Worm (Caenorhabditis elegans) whole organism, mixed stage, embryonic: ENCODE results near the gene mans-3.

Source experiments
- bed-3 ChIP-seq: fragments of 200-800 bp; sonication (Bioruptor generic); optimal IDR thresholded peaks from 3 replicates; lab custom pipeline; 2018; ENCODE audit warnings: mild to moderate bottlenecking, missing genetic modification characterization, moderate library complexity, missing compliant biosample characterization
- blmp-1 ChIP-seq: fragments of 150-350 bp; optimal IDR thresholded peaks from 2 replicates; lab custom pipeline; 2014; ENCODE audit warnings: missing biosample characterization, missing genetic modification characterization
- ceh-43 ChIP-seq: fragments of 200-800 bp; sonication (Bioruptor generic); optimal IDR thresholded peaks from 2 replicates; lab custom pipeline; 2018; ENCODE audit warnings: mild to moderate bottlenecking, missing genetic modification characterization, moderate library complexity, missing compliant biosample characterization
- ceh-83 ChIP-seq: fragments of 200-800 bp; sonication (Bioruptor generic); optimal IDR thresholded peaks from 2 replicates; lab custom pipeline; 2018; ENCODE audit warnings: mild to moderate bottlenecking, missing genetic modification characterization, missing compliant biosample characterization
- ces-1 ChIP-seq: fragments of 150-350 bp; optimal IDR thresholded peaks from 2 replicates; lab custom pipeline; 2014; ENCODE audit warnings: missing biosample characterization, missing genetic modification reagents, missing genetic modification characterization
- cnd-1 ChIP-seq: fragments of 200-800 bp; sonication (Bioruptor generic); optimal IDR thresholded peaks from 2 replicates; lab custom pipeline; 2018; ENCODE audit warnings: mild to moderate bottlenecking, missing genetic modification characterization, missing compliant biosample characterization
- drap-1 ChIP-seq: fragments of 200-800 bp; sonication (Bioruptor generic); optimal IDR thresholded peaks from 3 replicates; lab custom pipeline; 2018; ENCODE audit warnings: mild to moderate bottlenecking, missing genetic modification characterization, missing compliant biosample characterization
- elt-1 ChIP-seq: sonication (generic microtip); optimal IDR thresholded peaks from 2 replicates; lab custom pipeline; 2017; ENCODE audit warnings: missing genetic modification characterization, mild to moderate bottlenecking, missing compliant biosample characterization, antibody characterized with exemption, moderate library complexity, borderline replicate concordance; ENCODE audit not compliant: insufficient read depth
- elt-3 ChIP-seq: fragments of 150-350 bp; optimal IDR thresholded peaks from 2 replicates; lab custom pipeline; 2014; ENCODE audit warnings: missing biosample characterization, missing genetic modification characterization
- flh-1 ChIP-seq: fragments of 200-800 bp; sonication (Bioruptor generic); optimal IDR thresholded peaks from 2 replicates; lab custom pipeline; 2018; ENCODE audit warnings: mild to moderate bottlenecking, missing genetic modification characterization, moderate library complexity, missing compliant biosample characterization
- ham-2 ChIP-seq: fragments of 200-800 bp; sonication (Bioruptor generic); optimal IDR thresholded peaks from 2 replicates; lab custom pipeline; 2018; ENCODE audit warnings: mild to moderate bottlenecking, missing genetic modification characterization, missing compliant biosample characterization
- hlh-1 ChIP-seq: fragments of 150-350 bp; optimal IDR thresholded peaks from 2 replicates; lab custom pipeline; 2014; ENCODE audit warnings: missing biosample characterization, missing genetic modification reagents, missing genetic modification characterization
- lin-13 ChIP-seq: fragments of 150-350 bp; optimal IDR thresholded peaks from 2 replicates; lab custom pipeline; 2014; ENCODE audit warnings: missing biosample characterization, missing genetic modification characterization
- lin-32 ChIP-seq: fragments of 200-800 bp; sonication (Bioruptor generic); optimal IDR thresholded peaks from 2 replicates; lab custom pipeline; 2018; ENCODE audit warnings: mild to moderate bottlenecking, missing genetic modification characterization, missing compliant biosample characterization
- lsy-2 ChIP-seq: fragments of 150-350 bp; optimal IDR thresholded peaks from 2 replicates; lab custom pipeline; 2014; ENCODE audit warnings: missing biosample characterization, missing genetic modification characterization
- mab-5 ChIP-seq: fragments of 150-350 bp; optimal IDR thresholded peaks from 2 replicates; lab custom pipeline; 2014; ENCODE audit warnings: missing biosample characterization, missing genetic modification characterization
- mep-1 ChIP-seq: fragments of 150-350 bp; optimal IDR thresholded peaks from 2 replicates; lab custom pipeline; 2017; ENCODE audit warnings: missing biosample characterization, missing genetic modification reagents, missing genetic modification characterization, inconsistent platforms
- mls-2 ChIP-seq: sonication (generic microtip); optimal IDR thresholded peaks from 2 replicates; lab custom pipeline; 2016; ENCODE audit warnings: mild to moderate bottlenecking, missing genetic modification characterization, moderate library complexity, missing compliant biosample characterization
- nhr-12 ChIP-seq: fragments of 150-350 bp; optimal IDR thresholded peaks from 2 replicates; lab custom pipeline; 2014; ENCODE audit warnings: missing biosample characterization, missing genetic modification characterization
- nhr-2 ChIP-seq: fragments of 150-350 bp; optimal IDR thresholded peaks from 2 replicates; lab custom pipeline; 2014; ENCODE audit warnings: missing biosample characterization, missing genetic modification characterization
- nhr-237 ChIP-seq: fragments of 150-350 bp; optimal IDR thresholded peaks from 2 replicates; lab custom pipeline; 2014; ENCODE audit warnings: missing biosample characterization, missing genetic modification characterization
- nhr-28 ChIP-seq: fragments of 150-350 bp; optimal IDR thresholded peaks from 2 replicates; lab custom pipeline; 2014; ENCODE audit warnings: missing biosample characterization, missing genetic modification characterization
- nhr-76 ChIP-seq: sonication (generic microtip); optimal IDR thresholded peaks from 2 replicates; lab custom pipeline; 2017; ENCODE audit warnings: missing biosample characterization, missing genetic modification characterization
- pha-4 ChIP-seq: fragments of 150-350 bp; optimal IDR thresholded peaks from 2 replicates; lab custom pipeline; 2018; ENCODE audit warnings: missing biosample characterization, missing genetic modification reagents, missing genetic modification characterization
- sem-2 ChIP-seq: fragments of 200-800 bp; sonication (Bioruptor generic); optimal IDR thresholded peaks from 2 replicates; lab custom pipeline; 2018; ENCODE audit warnings: mild to moderate bottlenecking, missing genetic modification characterization, missing compliant biosample characterization
- sptf-1 ChIP-seq: sonication (generic microtip); optimal IDR thresholded peaks from 2 replicates; lab custom pipeline; 2017; ENCODE audit warnings: mild to moderate bottlenecking, missing genetic modification characterization, moderate library complexity, missing compliant biosample characterization
- unc-120 ChIP-seq: sonication (generic microtip); optimal IDR thresholded peaks from 2 replicates; lab custom pipeline; 2017; ENCODE audit warnings: missing genetic modification characterization, missing compliant biosample characterization; ENCODE audit not compliant: poor library complexity, severe bottlenecking
- unc-39 ChIP-seq: fragments of 150-350 bp; optimal IDR thresholded peaks from 2 replicates; lab custom pipeline; 2014; ENCODE audit warnings: missing biosample characterization, missing genetic modification characterization
- unc-62 ChIP-seq: fragments of 150-350 bp; optimal IDR thresholded peaks from 2 replicates; lab custom pipeline; 2014; ENCODE audit warnings: missing biosample characterization, missing genetic modification reagents, missing genetic modification characterization
- ztf-11 ChIP-seq: fragments of 150-350 bp; optimal IDR thresholded peaks from 2 replicates; lab custom pipeline; 2014; ENCODE audit warnings: missing biosample characterization, missing genetic modification characterization

The mans-3 gene

DNA sequence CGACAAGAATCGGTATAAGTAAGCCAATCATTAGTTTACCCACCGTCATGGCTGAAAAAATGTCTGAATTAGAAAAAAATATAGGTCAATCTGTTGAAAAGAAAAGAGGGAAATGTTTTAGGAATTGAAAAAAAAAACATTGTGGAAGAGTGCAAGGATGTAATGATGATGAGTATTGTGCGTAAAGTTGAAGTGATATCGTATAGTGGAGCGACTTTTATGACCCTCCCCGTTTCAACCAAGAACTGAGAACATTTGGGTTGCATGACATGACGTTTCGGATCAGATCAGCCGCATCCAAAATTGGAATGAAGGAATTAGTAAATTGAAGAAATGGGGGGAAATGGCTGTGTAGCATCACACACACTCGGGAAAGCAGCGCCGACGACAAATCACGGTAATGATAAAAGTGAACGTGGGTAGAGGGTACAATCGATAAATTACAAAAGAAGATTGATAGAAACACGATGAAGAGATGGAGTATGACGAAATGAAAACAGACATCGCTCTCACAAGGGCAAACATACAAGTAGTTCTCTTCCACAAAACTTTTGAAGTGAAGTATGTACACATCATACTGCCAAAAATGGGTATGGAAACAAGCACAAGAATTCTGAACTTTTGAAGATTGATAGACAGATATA is 48.3 kb upstream of the mans-3 start, which contains the start of gene apl-1:
Gene apl-1 (minus strand): TSS at position 51 of the 644 bp plus-strand sequence.
- TF ChIP-seq mls-2 (tag; lab: Kevin White, UChicago) (no peak), nhr-28 (tag; lab: Kevin White, UChicago) (no peak), elt-3 (tag; lab: Kevin White, UChicago) (no peak), ceh-43 (GFP tag; lab: Kevin White, UChicago) (no peak), elt-1 (tag; lab: Kevin White, UChicago) (no peak), ham-2 (no peak), hlh-1 (no peak), lin-13 (tag; lab: Kevin White, UChicago) (no peak), nhr-76 (tag; lab: Kevin White, UChicago) (no peak), cnd-1 (no peak), flh-1 (GFP tag; lab: Kevin White, UChicago) (no peak), unc-39 (tag; lab: Kevin White, UChicago) (no peak), blmp-1 (tag; lab: Kevin White, UChicago) (no peak), mab-5 (tag; lab: Kevin White, UChicago) (no peak), mep-1 (tag; lab: Kevin White, UChicago) (no peak), ces-1 (GFP tag; lab: Kevin White, UChicago) (no peak), sptf-1 (tag; lab: Kevin White, UChicago) (no peak)

DNA sequence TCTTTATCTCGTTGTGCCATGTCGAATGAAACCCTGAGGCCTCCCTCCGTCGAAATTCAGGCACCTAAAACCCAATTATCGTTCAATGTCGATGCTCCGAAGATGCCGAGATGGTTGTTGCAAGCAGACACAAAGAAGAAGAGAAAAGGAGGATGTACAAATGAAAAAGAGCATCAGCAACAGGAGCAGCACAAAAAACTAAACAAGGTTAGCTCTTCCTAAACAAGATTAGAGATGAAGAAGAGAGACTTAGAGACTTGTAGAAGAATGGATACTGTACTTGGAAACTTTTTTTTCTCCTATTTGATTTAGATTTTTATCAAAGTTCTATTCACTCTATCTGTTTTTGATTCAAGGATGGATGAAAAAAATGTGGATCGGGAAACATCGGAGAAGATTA is 47.6 kb upstream of the mans-3 start:
- peak; percentile 95 for TF ChIP-seq ces-1 (GFP tag; lab: Kevin White, UChicago)
- no peak for TF ChIP-seq elt-3 (tag; lab: Kevin White, UChicago)

DNA sequence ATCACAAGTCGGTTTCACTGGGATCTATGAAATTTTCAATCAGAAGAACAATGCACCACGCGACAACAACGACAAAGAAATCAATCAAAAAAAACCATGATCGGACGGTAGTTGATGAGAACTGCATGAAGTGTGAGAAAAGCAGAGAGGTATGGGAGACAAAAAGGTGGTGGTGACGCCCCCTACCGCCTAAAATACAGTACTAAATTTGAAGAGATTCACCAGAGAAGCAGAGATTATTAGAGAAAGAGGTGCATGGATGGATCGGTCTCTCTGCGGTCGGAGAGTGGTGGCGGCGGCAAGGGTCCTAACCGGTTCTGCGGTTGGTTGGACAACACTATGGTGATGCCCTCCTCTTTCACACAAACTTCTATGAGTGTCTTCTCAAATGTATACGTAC is 45.9 kb upstream of the mans-3 start:
- TF ChIP-seq sem-2 (GFP tag; lab: Kevin White, UChicago) (no peak), pha-4 (tag; lab: Kevin White, UChicago) (peak; percentile 24), lin-32 (GFP tag; lab: Kevin White, UChicago) (no peak), unc-39 (tag; lab: Kevin White, UChicago) (no peak), nhr-237 (tag; lab: Kevin White, UChicago) (peak; percentile 24), unc-62 (GFP tag; lab: Kevin White, UChicago) (no peak), ceh-83 (GFP tag; lab: Kevin White, UChicago) (no peak), nhr-12 (tag; lab: Kevin White, UChicago) (no peak), lsy-2 (tag; lab: Kevin White, UChicago) (peak; percentile 17), drap-1 (GFP tag; lab: Kevin White, UChicago) (no peak), ceh-43 (GFP tag; lab: Kevin White, UChicago) (no peak), ham-2 (no peak), nhr-2 (tag; lab: Kevin White, UChicago) (no peak), nhr-28 (tag; lab: Kevin White, UChicago) (no peak), mep-1 (tag; lab: Kevin White, UChicago) (no peak), ces-1 (GFP tag; lab: Kevin White, UChicago) (no peak)

DNA sequence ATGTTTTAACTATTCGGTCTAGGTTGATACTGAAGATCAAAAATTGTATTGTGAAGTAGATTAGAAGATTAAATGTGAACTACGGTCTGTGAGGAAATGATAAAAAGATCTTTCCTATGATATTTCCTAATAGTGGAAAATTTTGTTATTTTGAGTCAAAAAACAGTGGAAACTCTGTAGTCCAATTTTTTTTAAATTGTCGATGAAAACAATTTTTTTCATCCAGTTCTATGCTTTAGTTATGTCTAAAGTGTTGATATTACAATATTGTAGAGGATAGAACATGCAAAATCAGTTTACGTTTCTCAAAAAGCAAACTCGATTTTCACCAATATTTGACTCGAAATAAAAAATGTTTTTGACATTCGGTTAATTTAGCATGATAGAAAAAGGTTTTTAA is 45.5 kb upstream of the mans-3 start:
- no peak for TF ChIP-seq unc-120 (tag; lab: Kevin White, UChicago)
- TF ChIP-seq bed-3 (GFP tag; lab: Kevin White, UChicago): no peak
- TF ChIP-seq mep-1 (tag; lab: Kevin White, UChicago): no peak
- TF ChIP-seq ztf-11 (tag; lab: Kevin White, UChicago): no peak
- no peak for TF ChIP-seq ceh-43 (GFP tag; lab: Kevin White, UChicago)
- TF ChIP-seq drap-1 (GFP tag; lab: Kevin White, UChicago): no peak
- TF ChIP-seq sem-2 (GFP tag; lab: Kevin White, UChicago): no peak
- no peak for TF ChIP-seq ces-1 (GFP tag; lab: Kevin White, UChicago)
- no peak for TF ChIP-seq nhr-2 (tag; lab: Kevin White, UChicago)
- no peak for TF ChIP-seq nhr-237 (tag; lab: Kevin White, UChicago)
- no peak for TF ChIP-seq unc-62 (GFP tag; lab: Kevin White, UChicago)
- TF ChIP-seq blmp-1 (tag; lab: Kevin White, UChicago): no peak
